Worm (Caenorhabditis elegans) whole organism, young adult: ENCODE data around the gene F32D8.3.

ENCODE experiments used
- D2030.7 ChIP-seq: fragments of 200-800 bp; sonication (Bioruptor generic); IDR thresholded peaks from 2 replicates; pipeline ENCODE4 v1.3.6; 2022; ENCODE audit warnings: missing genetic modification reagents, missing genetic modification characterization, missing compliant biosample characterization
- Y53G8AR.9 ChIP-seq: fragments of 200-800 bp; sonication (Bioruptor generic); conservative IDR thresholded peaks from 2 replicates; pipeline ENCODE4 v1.3.6; 2022; ENCODE audit warnings: missing genetic modification reagents, missing genetic modification characterization, missing compliant biosample characterization
- akir-1 ChIP-seq: fragments of 200-800 bp; sonication (Bioruptor generic); optimal IDR thresholded peaks from 2 replicates; lab custom pipeline; 2018; ENCODE audit warnings: mild to moderate bottlenecking, missing genetic modification characterization, moderate library complexity, missing compliant biosample characterization
- ama-1 ChIP-seq, 3 experiments: fragments of 150-350 bp in 1 of 3; sonication (generic microtip) in 2 of 3; optimal IDR thresholded peaks; 2 replicates each; lab custom pipeline; 2014 to 2018; ENCODE audit warnings: missing biosample characterization in 2 of 3, missing genetic modification characterization in 2 of 3, missing genetic modification reagents in 2 of 3
- ceh-40 ChIP-seq: fragments of 200-800 bp; sonication (Bioruptor generic); IDR thresholded peaks from 2 replicates; pipeline ENCODE4 v1.3.6; 2022; ENCODE audit warnings: missing genetic modification characterization, missing compliant biosample characterization
- die-1 ChIP-seq: sonication (generic microtip); optimal IDR thresholded peaks from 2 replicates; lab custom pipeline; 2016; ENCODE audit warnings: missing genotype, mild to moderate bottlenecking, missing genetic modification characterization, missing compliant biosample characterization
- dpl-1 ChIP-seq: fragments of 150-350 bp; optimal IDR thresholded peaks from 2 replicates; lab custom pipeline; 2014; ENCODE audit warnings: missing biosample characterization, missing genetic modification reagents, missing genetic modification characterization
- ets-4 ChIP-seq: fragments of 200-800 bp; sonication (Bioruptor generic); optimal IDR thresholded peaks from 2 replicates; lab custom pipeline; 2018; ENCODE audit warnings: mild to moderate bottlenecking, missing genetic modification characterization, missing compliant biosample characterization
- fkh-3 ChIP-seq: sonication (generic microtip); optimal IDR thresholded peaks from 2 replicates; lab custom pipeline; 2016; ENCODE audit warnings: mild to moderate bottlenecking, missing genetic modification characterization, missing compliant biosample characterization
- hrde-1 ChIP-seq: sonication (generic microtip); optimal IDR thresholded peaks from 2 replicates; lab custom pipeline; 2016; ENCODE audit warnings: missing genetic modification characterization, mild to moderate bottlenecking, missing compliant biosample characterization, moderate library complexity, missing genotype, missing genetic modification reagents, borderline replicate concordance
- pha-4 ChIP-seq: fragments of 150-350 bp; sonication (generic microtip); optimal IDR thresholded peaks from 2 replicates; lab custom pipeline; 2014; ENCODE audit warnings: missing biosample characterization, missing genetic modification reagents, missing genetic modification characterization
- snpc-3.4 ChIP-seq: sonication (generic microtip); optimal IDR thresholded peaks from 2 replicates; lab custom pipeline; 2017; ENCODE audit warnings: missing genetic modification characterization, mild to moderate bottlenecking, missing compliant biosample characterization, antibody characterized with exemption, moderate library complexity, missing genotype, missing genetic modification reagents
- unc-62 ChIP-seq: fragments of 150-350 bp; optimal IDR thresholded peaks from 2 replicates; lab custom pipeline; 2014; ENCODE audit warnings: missing biosample characterization, missing genetic modification reagents, missing genetic modification characterization

ce11 chrV:10890980-10891379 is 4.3 kb downstream of the F32D8.3 start, which contains the start of gene F32D8.12:
- TF ChIP-seq Y53G8AR.9 (GFP tag; lab: Robert Waterston, UW) (no peak), akir-1 (GFP tag; lab: Kevin White, UChicago) (no peak), dpl-1 (GFP tag; lab: Kevin White, UChicago) (no peak), D2030.7 (GFP tag; lab: Robert Waterston, UW) (no peak), hrde-1 (tag; lab: Kevin White, UChicago) (no peak), pha-4 (tag; lab: Kevin White, UChicago) (no peak), ets-4 (GFP tag; lab: Kevin White, UChicago) (no peak), fkh-3 (no peak), snpc-3.4 (tag; lab: Kevin White, UChicago) (no peak), ceh-40 (GFP tag; lab: Robert Waterston, UW) (no peak), ama-1 (optimal IDR thresholded peaks at IDR 0.05; lab: Kevin White, UChicago) (no peak), ama-1 (GFP tag; optimal IDR thresholded peaks at IDR 0.05; lab: Kevin White, UChicago) (no peak), unc-62 (GFP tag; lab: Kevin White, UChicago) (no peak), die-1 (tag; lab: Kevin White, UChicago) (no peak)
